Worm (Caenorhabditis elegans) whole organism, midembryonic: Measurements from ENCODE around the gene F26D2.15.

Experiments
- flt-1 ChIP-seq: fragments of 200-800 bp; sonication (Bioruptor generic); IDR thresholded peaks from 2 replicates; pipeline ENCODE4 v1.3.6; 2022; ENCODE audit warnings: missing genetic modification characterization, missing compliant biosample characterization
- klf-2 ChIP-seq: fragments of 200-800 bp; sonication (Bioruptor generic); conservative IDR thresholded peaks from 2 replicates; pipeline ENCODE4 v1.3.6; 2022; ENCODE audit warnings: missing genetic modification reagents, missing genetic modification characterization, missing compliant biosample characterization
- med-1 ChIP-seq: sonication (generic microtip); optimal IDR thresholded peaks from 2 replicates; lab custom pipeline; 2017; ENCODE audit warnings: missing genetic modification characterization, mild to moderate bottlenecking, missing compliant biosample characterization, antibody characterized with exemption, missing genetic modification reagents; ENCODE audit not compliant: insufficient read depth
- ref-1 ChIP-seq: fragments of 200-800 bp; sonication (Bioruptor generic); conservative IDR thresholded peaks from 2 replicates; pipeline ENCODE4 v1.3.6; 2022; ENCODE audit warnings: missing genetic modification reagents, missing genetic modification characterization, missing compliant biosample characterization
- tab-1 ChIP-seq: fragments of 200-800 bp; sonication (Bioruptor generic); IDR thresholded peaks from 2 replicates; pipeline ENCODE4 v1.3.6; 2022; ENCODE audit warnings: missing genetic modification characterization, missing compliant biosample characterization
- ztf-23 ChIP-seq: fragments of 200-800 bp; sonication (Bioruptor generic); IDR thresholded peaks from 2 replicates; pipeline ENCODE4 v1.3.6; 2022; ENCODE audit warnings: missing genetic modification reagents, missing genetic modification characterization, missing compliant biosample characterization
- ztf-29 ChIP-seq: fragments of 200-800 bp; sonication (Bioruptor generic); IDR thresholded peaks from 2 replicates; pipeline ENCODE4 v1.3.6; 2022; ENCODE audit warnings: missing genetic modification reagents, missing genetic modification characterization, missing compliant biosample characterization

DNA sequence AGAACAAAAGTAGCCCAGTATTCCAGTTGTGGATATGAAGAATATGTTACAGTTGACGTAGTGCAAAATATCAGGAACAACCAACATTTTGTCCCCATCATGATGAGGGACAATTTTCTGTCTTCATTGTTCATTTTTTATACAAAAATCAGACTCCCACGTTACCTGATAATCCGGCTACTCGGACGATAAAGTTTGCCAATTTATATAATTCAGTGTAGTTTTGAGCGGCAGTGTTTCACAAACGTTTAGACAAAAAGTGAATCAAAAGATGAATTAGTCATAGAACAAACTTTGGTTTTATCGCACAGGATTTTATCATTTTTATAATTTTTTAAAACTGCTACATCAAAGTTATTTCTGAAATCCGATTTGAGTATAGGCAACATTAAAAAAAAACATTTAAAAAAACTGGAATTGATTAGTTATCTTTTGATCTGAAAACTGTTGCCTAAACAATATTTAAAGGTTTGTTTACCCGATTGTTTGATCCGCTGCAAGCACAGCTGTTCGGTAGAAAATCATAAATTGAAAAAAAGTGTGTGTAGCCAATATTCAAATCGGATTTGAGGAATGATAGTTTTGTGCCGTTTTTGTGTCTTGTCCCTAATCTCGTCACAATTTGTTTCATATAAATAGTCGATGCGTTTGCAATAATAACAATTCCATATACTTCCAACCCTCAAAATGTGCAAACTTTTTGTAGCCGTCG is 43.4 kb downstream of the F26D2.15 start, which contains the start of the genes F57E7.4 and spig-6:
- TF ChIP-seq med-1 (GFP tag; lab: Kevin White, UChicago), result no peak
- TF ChIP-seq flt-1 (GFP tag; lab: Robert Waterston, UW), result no peak
- TF ChIP-seq klf-2, result no peak
- TF ChIP-seq ref-1 (GFP tag; lab: Robert Waterston, UW), result no peak
- no peak for TF ChIP-seq ztf-23 (GFP tag; lab: Robert Waterston, UW)
- no peak for TF ChIP-seq ztf-29 (GFP tag; lab: Robert Waterston, UW)
- no peak for TF ChIP-seq tab-1 (GFP tag; lab: Robert Waterston, UW)
